Fruit fly (Drosophila melanogaster): ENCODE results near the gene CG45064.

Gene CG45064

dm6 chrX:14839047-14839446 lies 43.3 kb downstream of the CG45064 start, which contains the start of the genes CG32590 and Flo2 (continued):
- peak; percentile 74 for TF ChIP-seq CoRest (tag; optimal IDR thresholded peaks at IDR 0.05)
- TF ChIP-seq Atf6 (GFP tag; IDR thresholded peaks at IDR 0.05): peak; percentile 83
- TF ChIP-seq Pdp1 (GFP tag; optimal IDR thresholded peaks at IDR 0.05): peak; percentile 77
- peak; percentile 58 for TF ChIP-seq CG17385 (GFP tag; optimal IDR thresholded peaks at IDR 0.05)
- 0 out of 3 replicates have a peak, but pooled peaks have one; percentile 45 for TF ChIP-seq CG14050 (GFP tag; IDR thresholded peaks at IDR 0.05)
- TF ChIP-seq Dll (GFP tag; IDR thresholded peaks at IDR 0.05; ENCODE audit: partially characterized antibody): peak; percentile 98
- no peak for TF ChIP-seq BtbVII (GFP tag; optimal IDR thresholded peaks at IDR 0.05)
- no peak for TF ChIP-seq org-1 (GFP tag; optimal IDR thresholded peaks at IDR 0.05)
- TF ChIP-seq CG18011 (GFP tag; optimal IDR thresholded peaks at IDR 0.05): peak; percentile 64
- TF ChIP-seq Abd-B (GFP tag; optimal IDR thresholded peaks at IDR 0.05): peak; percentile 65
- TF ChIP-seq CG12219 (GFP tag; optimal IDR thresholded peaks at IDR 0.05): no peak
- peak; percentile 81 for TF ChIP-seq CG11247 (GFP tag; IDR thresholded peaks at IDR 0.05)
- TF ChIP-seq crol (GFP tag; IDR thresholded peaks at IDR 0.05): no peak
- peak; percentile 90 for TF ChIP-seq CG32532 (GFP tag; IDR thresholded peaks at IDR 0.05)
- no peak for TF ChIP-seq Hey (tag; optimal IDR thresholded peaks at IDR 0.05)
- TF ChIP-seq CG30020 (tag; optimal IDR thresholded peaks at IDR 0.05): peak; percentile 60
- no peak for TF ChIP-seq tio (GFP tag; optimal IDR thresholded peaks at IDR 0.05)
- TF ChIP-seq aop (GFP tag; IDR thresholded peaks at IDR 0.05): 0 out of 2 replicates have a peak, but pooled peaks have one; percentile 9
- peak; percentile 80 for TF ChIP-seq Aef1 (GFP tag; IDR thresholded peaks at IDR 0.05)
- TF ChIP-seq Blimp-1 (GFP tag; optimal IDR thresholded peaks at IDR 0.05): peak; percentile 59
- peak; percentile 63 for TF ChIP-seq trem (tag; optimal IDR thresholded peaks at IDR 0.05)
- TF ChIP-seq lbe (GFP tag; optimal IDR thresholded peaks at IDR 0.05): peak; percentile 69
- TF ChIP-seq Hr39 (optimal IDR thresholded peaks at IDR 0.05): no peak
- TF ChIP-seq HmgZ (tag; optimal IDR thresholded peaks at IDR 0.05): peak; percentile 69
- TF ChIP-seq CG10267 (tag; optimal IDR thresholded peaks at IDR 0.05): peak; percentile 69
- peak; percentile 14 for TF ChIP-seq mirr (GFP tag; optimal IDR thresholded peaks at IDR 0.05)
- peak; percentile 98 for TF ChIP-seq CG13287 (GFP tag; IDR thresholded peaks at IDR 0.05; ENCODE audit: partially characterized antibody)
- peak; percentile 53 for TF ChIP-seq tap (tag; optimal IDR thresholded peaks at IDR 0.05)
- peak; percentile 53 for TF ChIP-seq Bteb2 (GFP tag; optimal IDR thresholded peaks at IDR 0.05)
- TF ChIP-seq CG7786 (GFP tag; optimal IDR thresholded peaks at IDR 0.05): peak; percentile 66
- no peak for TF ChIP-seq CG7987 (GFP tag; optimal IDR thresholded peaks at IDR 0.05)
- TF ChIP-seq CG6813 (GFP tag; optimal IDR thresholded peaks at IDR 0.05): no peak
- TF ChIP-seq da (GFP tag; optimal IDR thresholded peaks at IDR 0.05): peak; percentile 32
- TF ChIP-seq CG8388 (GFP tag; optimal IDR thresholded peaks at IDR 0.05): peak; percentile 58
- peak; percentile 21 for TF ChIP-seq CG8089 (GFP tag; optimal IDR thresholded peaks at IDR 0.05)
- peak; percentile 19 for TF ChIP-seq disco-r (GFP tag; optimal IDR thresholded peaks at IDR 0.05)
- TF ChIP-seq CG17829 (tag; optimal IDR thresholded peaks at IDR 0.05): peak; percentile 69
- peak; percentile 78 for TF ChIP-seq CG6689 (GFP tag; IDR thresholded peaks at IDR 0.05)
- no peak for TF ChIP-seq CG9437 (GFP tag; optimal IDR thresholded peaks at IDR 0.05)
- peak; percentile 55 for TF ChIP-seq Taf1 (GFP tag; IDR thresholded peaks at IDR 0.05)
- TF ChIP-seq CG3838 (GFP tag; optimal IDR thresholded peaks at IDR 0.05): peak; percentile 31
- TF ChIP-seq kni (GFP tag; optimal IDR thresholded peaks at IDR 0.05): no peak
- TF ChIP-seq CG1233 (GFP tag; optimal IDR thresholded peaks at IDR 0.05): peak; percentile 42
- peak; percentile 54 for TF ChIP-seq Mes4 (GFP tag; optimal IDR thresholded peaks at IDR 0.05)
- TF ChIP-seq Lhr (GFP tag; optimal IDR thresholded peaks at IDR 0.05): peak; percentile 52
- peak; percentile 17 for TF ChIP-seq her (GFP tag; optimal IDR thresholded peaks at IDR 0.05)
- peak; percentile 97 for TF ChIP-seq hbn (GFP tag; IDR thresholded peaks at IDR 0.05; ENCODE audit: partially characterized antibody)
- TF ChIP-seq Bgb (GFP tag; IDR thresholded peaks at IDR 0.05; ENCODE audit: partially characterized antibody): peak; percentile 95
- no peak for TF ChIP-seq CG1832 (GFP tag; optimal IDR thresholded peaks at IDR 0.05)
- no peak for TF ChIP-seq CG9797 (GFP tag; optimal IDR thresholded peaks at IDR 0.05)
- TF ChIP-seq Tbp (GFP tag; optimal IDR thresholded peaks at IDR 0.05): no peak
